Worm (Caenorhabditis elegans): ENCODE results near the gene dhs-6.

- TF ChIP-seq fos-1 (tag; optimal IDR thresholded peaks at IDR 0.05) (no peak), nhr-76 (tag; optimal IDR thresholded peaks at IDR 0.05) (no peak), nhr-28 (tag; optimal IDR thresholded peaks at IDR 0.05) (no peak)
These were observed 14.7 kb downstream of the dhs-6 start for ce11 chrII:5604441-5604840.
